Fruit fly (Drosophila melanogaster): ENCODE results near the gene Sbat.

Gene Sbat

dm6 chr2L:2885503-2886225 lies 7.5 kb downstream of the Sbat start, which contains the start of the genes NTPase and lilli (continued):
- peak; percentile 93 for TF ChIP-seq CG34224 (GFP tag; IDR thresholded peaks at IDR 0.05; ENCODE audit: partially characterized antibody)
- peak; percentile 70 for TF ChIP-seq CG2116 (GFP tag; optimal IDR thresholded peaks at IDR 0.05)
- peak; percentile 96 for TF ChIP-seq sqz (GFP tag; optimal IDR thresholded peaks at IDR 0.05)
- no peak for TF ChIP-seq br (optimal IDR thresholded peaks at IDR 0.05)
- TF ChIP-seq CG10431 (GFP tag; optimal IDR thresholded peaks at IDR 0.05) = peak; percentile 14
- peak; percentile 42; the same call in 1 of the 3 replicates for TF ChIP-seq Optix (GFP tag; IDR thresholded peaks at IDR 0.05)
- TF ChIP-seq Kr (GFP tag; optimal IDR thresholded peaks at IDR 0.05) = no peak
- peak; percentile 93 for TF ChIP-seq Scr (GFP tag; IDR thresholded peaks at IDR 0.05; ENCODE audit: partially characterized antibody)
- peak; percentile 15 for TF ChIP-seq CG2712 (tag; optimal IDR thresholded peaks at IDR 0.05)
- no peak for TF ChIP-seq pros (GFP tag; optimal IDR thresholded peaks at IDR 0.05)
- peak; percentile 39 for TF ChIP-seq Sox100B (GFP tag; optimal IDR thresholded peaks at IDR 0.05)
- TF ChIP-seq Lim3 (GFP tag; IDR thresholded peaks at IDR 0.05) = no peak
- no peak for TF ChIP-seq CG8765 (GFP tag; IDR thresholded peaks at IDR 0.05)
- no peak for TF ChIP-seq danr (GFP tag; IDR thresholded peaks at IDR 0.05)
- no peak for TF ChIP-seq odd (GFP tag; optimal IDR thresholded peaks at IDR 0.05)
- TF ChIP-seq zfh2 (GFP tag; optimal IDR thresholded peaks at IDR 0.05) = peak; percentile 72
- TF ChIP-seq CG18764 (GFP tag; optimal IDR thresholded peaks at IDR 0.05) = peak; percentile 72
- peak; percentile 44; the same call in 1 of the 2 replicates for TF ChIP-seq CG14014 (GFP tag; IDR thresholded peaks at IDR 0.05)
- TF ChIP-seq ash1 (GFP tag; optimal IDR thresholded peaks at IDR 0.05) = no peak
- peak; percentile 34 for TF ChIP-seq CG14710 (tag; optimal IDR thresholded peaks at IDR 0.05)
- no peak for TF ChIP-seq CG1024 (GFP tag; IDR thresholded peaks at IDR 0.05)
- no peak for TF ChIP-seq CG14965 (GFP tag; optimal IDR thresholded peaks at IDR 0.05; ENCODE audit: borderline replicate concordance)
- TF ChIP-seq gce (GFP tag; IDR thresholded peaks at IDR 0.05) = 0 out of 3 replicates have a peak, but pooled peaks have one; percentile 36
- TF ChIP-seq CG11247 (GFP tag; IDR thresholded peaks at IDR 0.05) = peak; percentile 50
- TF ChIP-seq Neu2 (GFP tag; optimal IDR thresholded peaks at IDR 0.05; ENCODE audit: borderline replicate concordance) = no peak
- peak; percentile 22 for TF ChIP-seq Sox102F (GFP tag; optimal IDR thresholded peaks at IDR 0.05)
- TF ChIP-seq CG1233 (GFP tag; optimal IDR thresholded peaks at IDR 0.05) = peak; percentile 42
- no peak for TF ChIP-seq caup (GFP tag; optimal IDR thresholded peaks at IDR 0.05; ENCODE audit: severe bottlenecking)
- no peak for TF ChIP-seq salm (tag; optimal IDR thresholded peaks at IDR 0.05)
- TF ChIP-seq Rx (GFP tag; IDR thresholded peaks at IDR 0.05) = no peak; the same call in 1 of the 2 replicates
- TF ChIP-seq CG9437 (GFP tag; optimal IDR thresholded peaks at IDR 0.05) = peak; percentile 44
- no peak for TF ChIP-seq Hand (GFP tag; optimal IDR thresholded peaks at IDR 0.05)
- peak; percentile 70; the same call in 1 of the 2 replicates for TF ChIP-seq Ptx1 (GFP tag; IDR thresholded peaks at IDR 0.05)
- TF ChIP-seq ERR (GFP tag; optimal IDR thresholded peaks at IDR 0.05) = peak; percentile 74
- peak; percentile 75 for TF ChIP-seq CG13624 (GFP tag; optimal IDR thresholded peaks at IDR 0.05)
- no peak for TF ChIP-seq ham (GFP tag; IDR thresholded peaks at IDR 0.05)
- TF ChIP-seq maf-S (GFP tag; optimal IDR thresholded peaks at IDR 0.05) = peak; percentile 55
- TF ChIP-seq CG6272 (GFP tag; IDR thresholded peaks at IDR 0.05) = peak; percentile 44; the same call in 1 of the 2 replicates
- TF ChIP-seq run (tag; optimal IDR thresholded peaks at IDR 0.05) = no peak
- peak; percentile 42; the same call in 1 of the 2 replicates for TF ChIP-seq CG3847 (GFP tag; IDR thresholded peaks at IDR 0.05)
- TF ChIP-seq CHES-1-like (GFP tag; optimal IDR thresholded peaks at IDR 0.05) = peak; percentile 58
- peak; percentile 85 for TF ChIP-seq CG33213 (GFP tag; optimal IDR thresholded peaks at IDR 0.05)
- no peak for TF ChIP-seq Mrtf (GFP tag; IDR thresholded peaks at IDR 0.05)
- TF ChIP-seq Ada2b (GFP tag; IDR thresholded peaks at IDR 0.05) = 0 out of 2 replicates have a peak, but pooled peaks have one; percentile 18
- peak; percentile 74 for TF ChIP-seq HLH54F (GFP tag; optimal IDR thresholded peaks at IDR 0.05)
- TF ChIP-seq gro (GFP tag; optimal IDR thresholded peaks at IDR 0.05) = peak; percentile 18
- peak; percentile 66 for TF ChIP-seq Dip3 (GFP tag; optimal IDR thresholded peaks at IDR 0.05)
- TF ChIP-seq CG15011 (GFP tag; optimal IDR thresholded peaks at IDR 0.05) = no peak
- TF ChIP-seq ssp (GFP tag; IDR thresholded peaks at IDR 0.05) = peak; percentile 56
- peak; percentile 87 for TF ChIP-seq inv (GFP tag; IDR thresholded peaks at IDR 0.05; ENCODE audit: partially characterized antibody)
